Fruit fly (Drosophila melanogaster) whole organism, prepupa: ENCODE results near the gene zfh1.

Source experiments
- Blimp-1 ChIP-seq: fragments of 200-800 bp; sonication (Bioruptor generic); optimal IDR thresholded peaks from 3 replicates; lab custom pipeline; 2017; ENCODE audit warnings: missing biosample characterization, missing genetic modification characterization, mild to moderate bottlenecking, moderate library complexity, missing genetic modification reagents
- CG10631 ChIP-seq: fragments of 200-800 bp; sonication (Bioruptor generic); optimal IDR thresholded peaks from 2 replicates; lab custom pipeline; 2016; ENCODE audit warnings: missing biosample characterization, missing genetic modification characterization
- CG10669 ChIP-seq: fragments of 200-800 bp; sonication (Bioruptor generic); optimal IDR thresholded peaks from 3 replicates; lab custom pipeline; 2018; ENCODE audit warnings: missing biosample characterization, mild to moderate bottlenecking, missing genetic modification characterization, moderate library complexity
- CG11294 ChIP-seq: fragments of 200-800 bp; sonication (Bioruptor generic); IDR thresholded peaks from 2 replicates; pipeline ENCODE4 v1.3.6; 2022; ENCODE audit warnings: missing biosample characterization, missing genetic modification characterization
- CG11762 ChIP-seq: fragments of 200-800 bp; sonication (Bioruptor generic); optimal IDR thresholded peaks from 3 replicates; lab custom pipeline; 2016; ENCODE audit warnings: missing biosample characterization, missing genetic modification characterization; ENCODE audit not compliant: insufficient read depth
- CG15336 ChIP-seq: fragments of 200-800 bp; sonication (Bioruptor generic); IDR thresholded peaks from 2 replicates; pipeline ENCODE4 v1.3.6; 2022; ENCODE audit warnings: missing biosample characterization, missing genetic modification characterization
- CG1621 ChIP-seq: fragments of 200-800 bp; sonication (Bioruptor generic); optimal IDR thresholded peaks from 3 replicates; lab custom pipeline; 2018; ENCODE audit warnings: missing biosample characterization, mild to moderate bottlenecking, missing genetic modification characterization
- CG16779 ChIP-seq: fragments of 200-800 bp; sonication (Bioruptor generic); optimal IDR thresholded peaks from 3 replicates; lab custom pipeline; 2017; ENCODE audit warnings: missing biosample characterization, mild to moderate bottlenecking, missing genetic modification characterization
- CG31627 ChIP-seq: fragments of 200-800 bp; sonication (Bioruptor generic); optimal IDR thresholded peaks from 3 replicates; lab custom pipeline; 2016; ENCODE audit warnings: missing biosample characterization, missing genetic modification characterization
- CG32006 ChIP-seq: fragments of 200-800 bp; sonication (Bioruptor generic); optimal IDR thresholded peaks from 3 replicates; lab custom pipeline; 2017; ENCODE audit warnings: missing biosample characterization, mild to moderate bottlenecking, missing genetic modification characterization
- CG3919 ChIP-seq: fragments of 200-800 bp; sonication (Bioruptor generic); optimal IDR thresholded peaks from 3 replicates; lab custom pipeline; 2016; ENCODE audit warnings: missing biosample characterization, missing genetic modification characterization
- CG6163 ChIP-seq: fragments of 200-800 bp; sonication (Bioruptor generic); IDR thresholded peaks from 3 replicates; pipeline ENCODE4 v1.3.6; 2022; ENCODE audit warnings: missing biosample characterization, missing genetic modification characterization
- CG6276 ChIP-seq: fragments of 200-800 bp; sonication (Bioruptor generic); optimal IDR thresholded peaks from 2 replicates; lab custom pipeline; 2017; ENCODE audit warnings: missing biosample characterization, mild to moderate bottlenecking, missing genetic modification characterization
- CG6792 ChIP-seq: fragments of 200-800 bp; sonication (Bioruptor generic); optimal IDR thresholded peaks from 3 replicates; lab custom pipeline; 2016; ENCODE audit warnings: missing biosample characterization, missing genetic modification characterization
- CG6808 ChIP-seq: fragments of 200-800 bp; sonication (Bioruptor generic); optimal IDR thresholded peaks from 3 replicates; lab custom pipeline; 2017; ENCODE audit warnings: missing biosample characterization, missing genetic modification characterization, mild to moderate bottlenecking, moderate library complexity, missing genetic modification reagents
- CG6854 ChIP-seq: fragments of 200-800 bp; sonication (Bioruptor generic); optimal IDR thresholded peaks from 2 replicates; lab custom pipeline; 2017; ENCODE audit warnings: missing biosample characterization, mild to moderate bottlenecking, missing genetic modification characterization
- CG7368 ChIP-seq: fragments of 200-800 bp; sonication (Bioruptor generic); optimal IDR thresholded peaks from 3 replicates; lab custom pipeline; 2016; ENCODE audit warnings: missing biosample characterization, missing genetic modification characterization
- CG8119 ChIP-seq: fragments of 200-800 bp; sonication (Bioruptor generic); IDR thresholded peaks from 3 replicates; pipeline ENCODE4 v1.3.6; 2022; ENCODE audit warnings: missing biosample characterization, missing genetic modification characterization
- CG8319 ChIP-seq: fragments of 200-800 bp; sonication (Bioruptor generic); optimal IDR thresholded peaks from 3 replicates; lab custom pipeline; 2016; ENCODE audit warnings: missing biosample characterization, missing genetic modification characterization
- CG8632 ChIP-seq: fragments of 200-800 bp; sonication (Bioruptor generic); optimal IDR thresholded peaks from 3 replicates; lab custom pipeline; 2016; ENCODE audit warnings: missing biosample characterization, missing genetic modification characterization
- Eip75B ChIP-seq: fragments of 200-800 bp; sonication (Bioruptor generic); optimal IDR thresholded peaks from 3 replicates; lab custom pipeline; 2016; ENCODE audit warnings: missing biosample characterization, missing genetic modification characterization
- Eip78C ChIP-seq: fragments of 200-800 bp; sonication (Bioruptor generic); peaks from one replicate; lab custom pipeline; 2016; ENCODE audit warnings: missing biosample characterization, missing genetic modification characterization
- Eip93F ChIP-seq: fragments of 200-800 bp; sonication (Bioruptor generic); optimal IDR thresholded peaks from 2 replicates; lab custom pipeline; 2016; ENCODE audit warnings: missing biosample characterization, mild to moderate bottlenecking, missing genetic modification characterization
- Hr39 ChIP-seq: fragments of 200-800 bp; sonication (Bioruptor generic); optimal IDR thresholded peaks from 2 replicates; lab custom pipeline; 2016; ENCODE audit warnings: missing biosample characterization, missing genetic modification characterization
- Hr4 ChIP-seq: fragments of 200-800 bp; sonication (Bioruptor generic); optimal IDR thresholded peaks from 3 replicates; lab custom pipeline; 2016; ENCODE audit warnings: missing biosample characterization, missing genetic modification characterization
- Lpt ChIP-seq: fragments of 200-800 bp; sonication (Bioruptor generic); optimal IDR thresholded peaks from 3 replicates; lab custom pipeline; 2016; ENCODE audit warnings: missing biosample characterization, missing genetic modification characterization
- Met ChIP-seq: fragments of 200-800 bp; sonication (Bioruptor generic); optimal IDR thresholded peaks from 3 replicates; lab custom pipeline; 2016; ENCODE audit warnings: missing biosample characterization, missing genetic modification characterization
- OdsH ChIP-seq: fragments of 200-800 bp; sonication (Bioruptor generic); optimal IDR thresholded peaks from 3 replicates; lab custom pipeline; 2016; ENCODE audit warnings: missing biosample characterization, missing genetic modification characterization
- Smox ChIP-seq: fragments of 200-800 bp; sonication (Bioruptor generic); optimal IDR thresholded peaks from 3 replicates; lab custom pipeline; 2016; ENCODE audit warnings: missing biosample characterization, missing genetic modification characterization
- Sox102F ChIP-seq: fragments of 200-800 bp; sonication (Bioruptor generic); optimal IDR thresholded peaks from 2 replicates; lab custom pipeline; 2016; ENCODE audit warnings: missing biosample characterization, mild to moderate bottlenecking, missing genetic modification characterization
- Sox14 ChIP-seq: fragments of 200-800 bp; sonication (Bioruptor generic); optimal IDR thresholded peaks from 3 replicates; lab custom pipeline; 2016; ENCODE audit warnings: missing biosample characterization, missing genetic modification characterization
- Sox15 ChIP-seq: fragments of 200-800 bp; sonication (Bioruptor generic); optimal IDR thresholded peaks from 3 replicates; lab custom pipeline; 2016; ENCODE audit warnings: missing biosample characterization, missing genetic modification characterization
- achi ChIP-seq: fragments of 200-800 bp; sonication (Bioruptor generic); optimal IDR thresholded peaks from 3 replicates; lab custom pipeline; 2016; ENCODE audit warnings: missing biosample characterization, missing genetic modification characterization
- acj6 ChIP-seq: fragments of 200-800 bp; sonication (Bioruptor generic); optimal IDR thresholded peaks from 3 replicates; lab custom pipeline; 2016; ENCODE audit warnings: missing biosample characterization, missing genetic modification characterization
- cyc ChIP-seq: fragments of 200-800 bp; sonication (Bioruptor generic); optimal IDR thresholded peaks from 3 replicates; lab custom pipeline; 2016; ENCODE audit warnings: missing biosample characterization, missing genetic modification characterization
- dac ChIP-seq: fragments of 200-800 bp; sonication (Bioruptor generic); optimal IDR thresholded peaks from 2 replicates; lab custom pipeline; 2017; ENCODE audit warnings: missing biosample characterization, mild to moderate bottlenecking, missing genetic modification characterization
- dsx ChIP-seq: fragments of 200-800 bp; optimal IDR thresholded peaks from 3 replicates; lab custom pipeline; 2019; ENCODE audit warnings: missing biosample characterization, mild to moderate bottlenecking, missing genetic modification characterization, moderate library complexity; ENCODE audit not compliant: poor library complexity, severe bottlenecking
- esn ChIP-seq: fragments of 200-800 bp; sonication (Bioruptor generic); optimal IDR thresholded peaks from 2 replicates; lab custom pipeline; 2016; ENCODE audit warnings: missing biosample characterization, mild to moderate bottlenecking, missing genetic modification characterization, moderate library complexity
- fd59A ChIP-seq: fragments of 200-800 bp; sonication (Bioruptor generic); optimal IDR thresholded peaks from 2 replicates; lab custom pipeline; 2017; ENCODE audit warnings: missing biosample characterization, mild to moderate bottlenecking, missing genetic modification characterization, missing genetic modification reagents
- fd85E ChIP-seq: fragments of 200-800 bp; sonication (Bioruptor generic); optimal IDR thresholded peaks from 3 replicates; lab custom pipeline; 2016; ENCODE audit warnings: missing biosample characterization, missing genetic modification characterization
- fkh ChIP-seq: fragments of 200-800 bp; sonication (Bioruptor generic); optimal IDR thresholded peaks from 3 replicates; lab custom pipeline; 2017; ENCODE audit warnings: missing biosample characterization, mild to moderate bottlenecking, missing genetic modification characterization, moderate library complexity
- lz ChIP-seq: fragments of 200-800 bp; sonication (Bioruptor generic); optimal IDR thresholded peaks from 3 replicates; lab custom pipeline; 2016; ENCODE audit warnings: missing biosample characterization, missing genetic modification characterization
- salr ChIP-seq, 2 experiments: fragments of 200-800 bp; sonication (Bioruptor generic); optimal IDR thresholded peaks; 3 replicates each; lab custom pipeline; 2016 to 2018; ENCODE audit warnings: missing biosample characterization in 2 of 2, missing genetic modification characterization in 2 of 2, mild to moderate bottlenecking in 1 of 2
- ss ChIP-seq, 2 experiments: fragments of 200-800 bp; sonication (Bioruptor generic); optimal IDR thresholded peaks; 2 replicates in 1 of 2; 3 replicates in 1 of 2; lab custom pipeline; 2017 to 2018; ENCODE audit warnings: mild to moderate bottlenecking in 2 of 2, missing biosample characterization in 2 of 2, missing genetic modification characterization in 2 of 2, moderate library complexity in 1 of 2
- svp ChIP-seq: fragments of 200-800 bp; sonication (Bioruptor generic); peaks from one replicate; lab custom pipeline; 2016; ENCODE audit warnings: missing biosample characterization, missing genetic modification characterization
- topi ChIP-seq: fragments of 200-800 bp; sonication (Bioruptor generic); optimal IDR thresholded peaks from 3 replicates; lab custom pipeline; 2016; ENCODE audit warnings: missing biosample characterization, missing genetic modification characterization
- vri ChIP-seq: fragments of 200-800 bp; sonication (Bioruptor generic); optimal IDR thresholded peaks from 3 replicates; lab custom pipeline; 2016; ENCODE audit warnings: missing biosample characterization, mild to moderate bottlenecking, missing genetic modification characterization

The zfh1 gene

DNA sequence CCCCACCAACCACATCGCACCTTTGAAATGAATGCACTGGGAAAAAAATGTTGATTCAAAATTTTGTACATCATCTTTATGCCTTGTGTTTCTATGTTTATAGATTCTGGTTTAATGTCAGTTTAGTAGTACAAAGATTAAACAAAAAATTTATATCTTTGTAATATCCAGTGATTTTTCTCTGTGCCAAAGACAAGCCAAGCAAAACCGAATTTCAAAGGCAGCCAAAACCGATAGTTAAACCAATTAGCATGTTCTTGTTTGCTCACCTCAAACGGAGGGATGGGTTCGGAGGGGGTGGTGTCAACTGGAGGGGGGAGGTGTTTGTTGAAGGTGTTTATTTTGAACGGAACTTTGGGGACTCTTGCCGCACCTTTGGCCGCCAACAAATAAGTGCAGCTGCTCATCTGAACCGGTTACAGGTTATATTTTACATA, 48.2 kb downstream of the zfh1 start (continued):
- TF ChIP-seq CG8632 (peak; percentile 74), Eip93F (GFP tag; lab: Kevin White, UChicago) (peak; percentile 43), Eip78C (GFP tag; lab: Kevin White, UChicago) (peak; percentile 96), CG6792 (GFP tag; lab: Kevin White, UChicago) (peak; percentile 82), svp (peak; percentile 93), dsx (GFP tag; lab: Kevin White, UChicago) (peak; percentile 64), CG16779 (tag; lab: Kevin White, UChicago) (peak; percentile 18), CG15336 (GFP tag; lab: Robert Waterston, UW) (peak; percentile 86), cyc (GFP tag; lab: Kevin White, UChicago) (peak; percentile 90), topi (GFP tag; lab: Kevin White, UChicago) (peak; percentile 92), Blimp-1 (peak; percentile 50), CG10631 (GFP tag; lab: Kevin White, UChicago) (peak; percentile 73), esn (GFP tag; lab: Kevin White, UChicago) (peak; percentile 89), achi (GFP tag; lab: Kevin White, UChicago) (peak; percentile 84), vri (peak; percentile 8), CG3919 (GFP tag; lab: Kevin White, UChicago) (peak; percentile 85), CG7368 (GFP tag; lab: Kevin White, UChicago) (peak; percentile 81), CG8319 (GFP tag; lab: Kevin White, UChicago) (peak; percentile 75), Eip75B (GFP tag; lab: Kevin White, UChicago) (peak; percentile 79), ss (GFP tag; optimal IDR thresholded peaks at IDR 0.05; lab: Kevin White, UChicago) (peak; percentile 66 to 73), fd85E (GFP tag; lab: Kevin White, UChicago) (peak; percentile 59), lz (GFP tag; lab: Kevin White, UChicago) (peak; percentile 87)

DNA sequence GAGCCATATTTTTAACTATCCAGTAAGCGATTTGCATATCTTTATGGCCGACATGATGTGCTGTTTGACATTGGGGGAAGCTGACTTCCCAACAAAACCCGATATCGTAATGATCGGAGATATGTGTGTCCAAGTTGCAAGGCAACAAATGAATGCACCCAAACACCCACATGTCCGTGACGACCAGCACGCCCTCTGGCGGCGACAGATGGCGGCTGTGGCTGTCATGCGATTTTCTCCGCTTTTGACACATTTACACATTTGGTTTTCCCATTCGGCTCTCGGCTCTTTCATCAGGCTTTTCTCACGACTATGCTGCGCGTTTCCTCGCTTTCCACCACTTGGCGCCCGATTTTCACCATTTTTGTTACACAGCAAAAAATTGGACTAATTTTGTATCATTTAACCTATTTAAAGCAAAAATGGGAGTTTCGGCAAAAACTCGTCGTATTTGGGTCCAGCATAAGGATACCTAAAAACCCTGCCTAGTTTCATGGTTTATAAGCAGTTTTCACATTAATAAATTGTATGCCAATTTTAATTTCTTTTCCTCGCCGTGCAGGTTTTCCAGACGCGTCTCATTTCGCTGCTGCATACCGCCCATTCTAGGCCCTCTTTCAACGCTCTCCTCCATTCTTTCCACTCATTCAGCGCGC, 49.0 kb downstream of the zfh1 start:
- peak; percentile 1 for TF ChIP-seq CG8632
- TF ChIP-seq Hr4 (GFP tag; lab: Kevin White, UChicago): peak; percentile 88
- TF ChIP-seq Sox15 (GFP tag; lab: Kevin White, UChicago): no peak
- peak; percentile 64 for TF ChIP-seq acj6 (GFP tag; lab: Kevin White, UChicago)
- TF ChIP-seq CG6808: no peak
- TF ChIP-seq CG10669 (GFP tag; lab: Kevin White, UChicago): peak; percentile 12
- TF ChIP-seq CG11294 (GFP tag; lab: Robert Waterston, UW): peak; percentile 65
- peak in 1 of 2 experiments; percentile 78 for TF ChIP-seq salr (GFP tag; optimal IDR thresholded peaks at IDR 0.05; lab: Kevin White, UChicago)
- peak; percentile 79 for TF ChIP-seq CG6276 (GFP tag; lab: Kevin White, UChicago)
- peak; percentile 92 for TF ChIP-seq CG32006
- TF ChIP-seq CG1621 (tag; lab: Kevin White, UChicago): no peak
- no peak for TF ChIP-seq ss (GFP tag; optimal IDR thresholded peaks at IDR 0.05; lab: Kevin White, UChicago)
- TF ChIP-seq CG6163: peak; percentile 83
- TF ChIP-seq CG8119 (GFP tag; lab: Robert Waterston, UW): peak; percentile 93
- TF ChIP-seq OdsH (GFP tag; lab: Kevin White, UChicago): peak; percentile 69
- TF ChIP-seq lz (GFP tag; lab: Kevin White, UChicago): peak; percentile 35
- peak; percentile 33 for TF ChIP-seq Met (GFP tag; lab: Kevin White, UChicago)
- no peak for TF ChIP-seq Blimp-1
- TF ChIP-seq topi (GFP tag; lab: Kevin White, UChicago): peak; percentile 23
- TF ChIP-seq fd59A (GFP tag; lab: Kevin White, UChicago): peak; percentile 28
- TF ChIP-seq cyc (GFP tag; lab: Kevin White, UChicago): peak; percentile 8
- TF ChIP-seq CG11762 (GFP tag; lab: Kevin White, UChicago): peak; percentile 34
- peak; percentile 75 for TF ChIP-seq dac (GFP tag; lab: Kevin White, UChicago)
- TF ChIP-seq fkh (GFP tag; lab: Kevin White, UChicago): no peak
- no peak for TF ChIP-seq Sox102F
- peak; percentile 31 for TF ChIP-seq esn (GFP tag; lab: Kevin White, UChicago)
- TF ChIP-seq Eip78C (GFP tag; lab: Kevin White, UChicago): peak; percentile 94
- TF ChIP-seq Hr39 (GFP tag; lab: Kevin White, UChicago): peak; percentile 38
- peak; percentile 32 for TF ChIP-seq CG31627 (GFP tag; lab: Kevin White, UChicago)
- TF ChIP-seq CG6792 (GFP tag; lab: Kevin White, UChicago): peak; percentile 25
- peak; percentile 15 for TF ChIP-seq Smox (GFP tag; lab: Kevin White, UChicago)
- peak; percentile 74 for TF ChIP-seq Sox14 (GFP tag; lab: Kevin White, UChicago)
- TF ChIP-seq Lpt (GFP tag; lab: Kevin White, UChicago): peak; percentile 72
- TF ChIP-seq CG10631 (GFP tag; lab: Kevin White, UChicago): peak; percentile 56
- TF ChIP-seq CG6854 (GFP tag; lab: Kevin White, UChicago): no peak
